Worm (Caenorhabditis elegans): ENCODE results near the gene F53A2.9.

DNA sequence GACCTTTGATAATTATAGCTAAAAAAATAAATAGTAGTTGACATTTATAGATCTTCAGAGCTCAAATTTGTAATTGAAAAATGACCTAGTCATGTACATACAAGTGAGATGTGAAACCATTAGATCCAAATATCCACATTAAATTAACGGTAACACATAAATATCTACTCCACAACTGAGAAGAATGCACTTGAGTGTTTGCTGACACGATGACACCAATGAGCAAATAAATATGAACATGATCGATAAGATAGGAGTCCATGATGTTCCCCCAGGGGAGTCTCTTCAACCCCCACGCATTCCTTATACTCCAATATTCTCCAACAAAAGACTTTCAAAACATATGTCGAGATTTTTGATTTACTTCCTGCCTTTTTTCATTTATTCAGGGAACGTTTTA is 45.3 kb upstream of the F53A2.9 start, which contains the start of gene ttr-52:
- no peak for TF ChIP-seq dmd-4 (tag; optimal IDR thresholded peaks at IDR 0.05)
- TF ChIP-seq lin-39 (tag; optimal IDR thresholded peaks at IDR 0.05): no peak
- no peak for TF ChIP-seq lin-13 (GFP tag; optimal IDR thresholded peaks at IDR 0.05)
- TF ChIP-seq ceh-82 (tag; optimal IDR thresholded peaks at IDR 0.05): no peak
- TF ChIP-seq skn-1 (tag; optimal IDR thresholded peaks at IDR 0.05): no peak
- no peak for TF ChIP-seq egl-27 (tag; optimal IDR thresholded peaks at IDR 0.05)
- no peak for TF ChIP-seq unc-55 (GFP tag; optimal IDR thresholded peaks at IDR 0.05)
- TF ChIP-seq ama-1 (optimal IDR thresholded peaks at IDR 0.05): no peak
- no peak for TF ChIP-seq lin-11 (tag; optimal IDR thresholded peaks at IDR 0.05)
- TF ChIP-seq nhr-23 (tag; optimal IDR thresholded peaks at IDR 0.05): no peak
- no peak for TF ChIP-seq snpc-4 (tag; optimal IDR thresholded peaks at IDR 0.05)
- TF ChIP-seq ceh-16 (tag; optimal IDR thresholded peaks at IDR 0.05): no peak
- TF ChIP-seq nhr-77 (tag; optimal IDR thresholded peaks at IDR 0.05): no peak
- no peak for TF ChIP-seq mdl-1 (tag; optimal IDR thresholded peaks at IDR 0.05)
